Fruit fly (Drosophila melanogaster) whole organism, embryonic: Measurements from ENCODE around the gene CG11562.

ENCODE experiments used
- Atf3 ChIP-seq: fragments of 200-800 bp; sonication (Bioruptor generic); optimal IDR thresholded peaks from 3 replicates; lab custom pipeline; 2016; ENCODE audit warnings: missing biosample characterization, missing genetic modification characterization
- CG3281 ChIP-seq: fragments of 200-800 bp; sonication (Bioruptor generic); optimal IDR thresholded peaks from 3 replicates; lab custom pipeline; 2017; ENCODE audit warnings: missing biosample characterization, mild to moderate bottlenecking, missing genetic modification characterization
- CG4730 ChIP-seq: fragments of 200-800 bp; sonication (Bioruptor generic); IDR thresholded peaks from 2 replicates; pipeline ENCODE4 v1.3.6; 2022; ENCODE audit warnings: missing biosample characterization, missing genetic modification characterization
- CTCF ChIP-seq: fragments of 200-800 bp; sonication (Bioruptor generic); optimal IDR thresholded peaks from 2 replicates; lab custom pipeline; 2017; ENCODE audit warnings: missing biosample characterization, mild to moderate bottlenecking, missing genetic modification characterization, moderate library complexity

- no peak for TF ChIP-seq Atf3 (GFP tag; lab: Kevin White, UChicago)
- TF ChIP-seq CG4730 (GFP tag; lab: Robert Waterston, UW): no peak
- no peak for TF ChIP-seq CG3281 (GFP tag; lab: Kevin White, UChicago)
- TF ChIP-seq CTCF: no peak
These were observed 29.6 kb downstream of the CG11562 start, which contains the start of gene CG33127 for dm6 chr2L:321793-322192.
